Worm (Caenorhabditis elegans) whole organism, young adult: ENCODE data around the gene hcf-1.

Experiments used
- C17E4.6 ChIP-seq: fragments of 200-800 bp; sonication (Bioruptor generic); IDR thresholded peaks from 2 replicates; pipeline ENCODE4 v1.3.6; 2022; ENCODE audit warnings: missing genetic modification reagents, missing genetic modification characterization, missing compliant biosample characterization
- F22D6.2 ChIP-seq: sonication (generic microtip); optimal IDR thresholded peaks from 2 replicates; lab custom pipeline; 2016; ENCODE audit warnings: mild to moderate bottlenecking, missing genetic modification characterization, missing compliant biosample characterization
- F37B4.10 ChIP-seq: fragments of 200-800 bp; sonication (Bioruptor generic); IDR thresholded peaks from 2 replicates; pipeline ENCODE4 v1.3.6; 2022; ENCODE audit warnings: missing genetic modification characterization, missing compliant biosample characterization
- F39B2.1 ChIP-seq: fragments of 200-800 bp; sonication (Bioruptor generic); IDR thresholded peaks from 2 replicates; pipeline ENCODE4 v1.3.6; 2022; ENCODE audit warnings: missing genetic modification reagents, missing genetic modification characterization, missing compliant biosample characterization
- F49E8.2 ChIP-seq: sonication (generic microtip); optimal IDR thresholded peaks from 3 replicates; lab custom pipeline; 2017; ENCODE audit warnings: missing genetic modification characterization, mild to moderate bottlenecking, missing compliant biosample characterization, antibody characterized with exemption, moderate library complexity; ENCODE audit not compliant: insufficient read depth
- F55B11.4 ChIP-seq: sonication (generic microtip); optimal IDR thresholded peaks from 2 replicates; lab custom pipeline; 2016; ENCODE audit warnings: missing compliant biosample characterization, missing genetic modification characterization, borderline replicate concordance; ENCODE audit not compliant: insufficient read depth
- K12H6.12 ChIP-seq: fragments of 200-800 bp; sonication (Bioruptor generic); optimal IDR thresholded peaks from 2 replicates; lab custom pipeline; 2018; ENCODE audit warnings: mild to moderate bottlenecking, missing genetic modification characterization, missing compliant biosample characterization
- T07F8.4 ChIP-seq: sonication (generic microtip); optimal IDR thresholded peaks from 2 replicates; lab custom pipeline; 2016; ENCODE audit warnings: mild to moderate bottlenecking, missing genetic modification characterization, moderate library complexity, missing compliant biosample characterization
- T26A5.8 ChIP-seq: sonication (generic microtip); optimal IDR thresholded peaks from 2 replicates; lab custom pipeline; 2016; ENCODE audit warnings: missing genetic modification characterization, missing compliant biosample characterization
- Y53F4B.3 ChIP-seq: fragments of 200-800 bp; sonication (Bioruptor generic); IDR thresholded peaks from 2 replicates; pipeline ENCODE4 v1.3.6; 2022; ENCODE audit warnings: missing genetic modification reagents, missing genetic modification characterization, missing compliant biosample characterization
- Y67H2A.10 ChIP-seq: fragments of 200-800 bp; sonication (Bioruptor generic); conservative IDR thresholded peaks from 2 replicates; pipeline ENCODE4 v1.3.6; 2022; ENCODE audit warnings: missing genetic modification reagents, missing genetic modification characterization, missing compliant biosample characterization
- aptf-2 ChIP-seq: fragments of 200-800 bp; sonication (Bioruptor generic); conservative IDR thresholded peaks from 2 replicates; pipeline ENCODE4 v1.3.6; 2022; ENCODE audit warnings: missing genetic modification reagents, missing genetic modification characterization, missing compliant biosample characterization
- athp-1 ChIP-seq: sonication (generic microtip); optimal IDR thresholded peaks from 2 replicates; lab custom pipeline; 2017; ENCODE audit warnings: mild to moderate bottlenecking, missing genetic modification characterization, missing compliant biosample characterization
- attf-3 ChIP-seq: fragments of 200-800 bp; sonication (Bioruptor generic); conservative IDR thresholded peaks from 2 replicates; pipeline ENCODE4 v1.3.6; 2022; ENCODE audit warnings: missing genetic modification reagents, missing genetic modification characterization, missing compliant biosample characterization
- attf-6 ChIP-seq: fragments of 200-800 bp; sonication (Bioruptor generic); IDR thresholded peaks from 2 replicates; pipeline ENCODE4 v1.3.6; 2022; ENCODE audit warnings: missing genetic modification reagents, missing genetic modification characterization, missing compliant biosample characterization
- bed-1 ChIP-seq: fragments of 200-800 bp; sonication (Bioruptor generic); IDR thresholded peaks from 2 replicates; pipeline ENCODE4 v1.3.6; 2022; ENCODE audit warnings: missing genetic modification reagents, missing genetic modification characterization, missing compliant biosample characterization
- cebp-2 ChIP-seq: fragments of 200-800 bp; sonication (Bioruptor generic); IDR thresholded peaks from 2 replicates; pipeline ENCODE4 v1.3.6; 2022; ENCODE audit warnings: missing genetic modification characterization, missing compliant biosample characterization
- ceh-100 ChIP-seq: fragments of 200-800 bp; sonication (Bioruptor generic); IDR thresholded peaks from 2 replicates; pipeline ENCODE4 v1.3.6; 2022; ENCODE audit warnings: missing genetic modification reagents, missing genetic modification characterization, missing compliant biosample characterization
- ceh-79 ChIP-seq: sonication (generic microtip); optimal IDR thresholded peaks from 2 replicates; lab custom pipeline; 2017; ENCODE audit warnings: mild to moderate bottlenecking, missing genetic modification characterization, missing compliant biosample characterization
- dox-1 ChIP-seq: fragments of 200-800 bp; sonication (Bioruptor generic); IDR thresholded peaks from 2 replicates; pipeline ENCODE4 v1.3.6; 2022; ENCODE audit warnings: missing genetic modification reagents, missing genetic modification characterization, missing compliant biosample characterization
- dpff-1 ChIP-seq: sonication (generic microtip); optimal IDR thresholded peaks from 2 replicates; lab custom pipeline; 2017; ENCODE audit warnings: mild to moderate bottlenecking, missing genetic modification characterization, missing compliant biosample characterization
- egl-18 ChIP-seq: fragments of 200-800 bp; sonication (Bioruptor generic); IDR thresholded peaks from 2 replicates; pipeline ENCODE4 v1.3.6; 2022; ENCODE audit warnings: missing genetic modification reagents, missing genetic modification characterization, missing compliant biosample characterization
- ekl-4 ChIP-seq: fragments of 200-800 bp; sonication (Bioruptor generic); IDR thresholded peaks from 2 replicates; pipeline ENCODE4 v1.3.6; 2022; ENCODE audit warnings: missing genetic modification reagents, missing genetic modification characterization, missing compliant biosample characterization
- fkh-3 ChIP-seq: sonication (generic microtip); optimal IDR thresholded peaks from 2 replicates; lab custom pipeline; 2016; ENCODE audit warnings: mild to moderate bottlenecking, missing genetic modification characterization, missing compliant biosample characterization
- him-1 ChIP-seq: sonication (generic microtip); optimal IDR thresholded peaks from 2 replicates; lab custom pipeline; 2016; ENCODE audit warnings: missing genotype, missing genetic modification reagents, missing genetic modification characterization, missing compliant biosample characterization
- hmg-20 ChIP-seq: fragments of 200-800 bp; sonication (Bioruptor generic); IDR thresholded peaks from 2 replicates; pipeline ENCODE4 v1.3.6; 2022; ENCODE audit warnings: missing genetic modification reagents, missing genetic modification characterization, missing compliant biosample characterization
- let-607 ChIP-seq, 2 experiments: fragments of 200-800 bp in 1 of 2; sonication (Bioruptor generic) in 1 of 2; sonication (generic microtip) in 1 of 2; optimal IDR thresholded peaks; 2 replicates each; lab custom pipeline; 2016 to 2018; ENCODE audit warnings: mild to moderate bottlenecking in 2 of 2, missing compliant biosample characterization in 2 of 2, missing genetic modification characterization in 2 of 2, moderate library complexity in 2 of 2, missing genotype in 1 of 2
- lin-26 ChIP-seq: fragments of 200-800 bp; sonication (Bioruptor generic); IDR thresholded peaks from 2 replicates; pipeline ENCODE4 v1.3.6; 2022; ENCODE audit warnings: missing genetic modification reagents, missing genetic modification characterization, missing compliant biosample characterization
- lin-54 ChIP-seq: fragments of 200-800 bp; sonication (Bioruptor generic); optimal IDR thresholded peaks from 2 replicates; lab custom pipeline; 2018; ENCODE audit warnings: mild to moderate bottlenecking, missing genetic modification characterization, missing compliant biosample characterization
- lsl-1 ChIP-seq: fragments of 200-800 bp; sonication (Bioruptor generic); optimal IDR thresholded peaks from 2 replicates; lab custom pipeline; 2018; ENCODE audit warnings: mild to moderate bottlenecking, missing genetic modification characterization, moderate library complexity, missing compliant biosample characterization
- madf-10 ChIP-seq: sonication (generic microtip); optimal IDR thresholded peaks from 2 replicates; lab custom pipeline; 2016; ENCODE audit warnings: mild to moderate bottlenecking, missing genetic modification characterization, missing compliant biosample characterization
- madf-3 ChIP-seq: fragments of 200-800 bp; sonication (Bioruptor generic); IDR thresholded peaks from 2 replicates; pipeline ENCODE4 v1.3.6; 2022; ENCODE audit warnings: missing genetic modification reagents, missing genetic modification characterization, missing compliant biosample characterization
- mel-28 ChIP-seq: sonication (generic microtip); optimal IDR thresholded peaks from 2 replicates; lab custom pipeline; 2016; ENCODE audit warnings: borderline replicate concordance, mild to moderate bottlenecking, missing genetic modification characterization, missing compliant biosample characterization
- mxl-1 ChIP-seq: sonication (generic microtip); optimal IDR thresholded peaks from 2 replicates; lab custom pipeline; 2016; ENCODE audit warnings: missing genetic modification characterization, missing compliant biosample characterization
- nfya-1 ChIP-seq: sonication (generic microtip); optimal IDR thresholded peaks from 2 replicates; lab custom pipeline; 2017; ENCODE audit warnings: antibody characterized with exemption, missing compliant biosample characterization, missing genetic modification characterization, borderline replicate concordance; ENCODE audit not compliant: insufficient read depth
- nfyb-1 ChIP-seq: fragments of 200-800 bp; sonication (Bioruptor generic); IDR thresholded peaks from 2 replicates; pipeline ENCODE4 v1.3.6; 2022; ENCODE audit warnings: missing genetic modification reagents, missing genetic modification characterization, missing compliant biosample characterization
- nhr-120 ChIP-seq: fragments of 200-800 bp; sonication (Bioruptor generic); IDR thresholded peaks from 2 replicates; pipeline ENCODE4 v1.3.6; 2022; ENCODE audit warnings: missing genetic modification characterization, missing compliant biosample characterization
- nhr-80 ChIP-seq: sonication (generic microtip); optimal IDR thresholded peaks from 2 replicates; lab custom pipeline; 2016; ENCODE audit warnings: missing genetic modification characterization, missing compliant biosample characterization
- rcor-1 ChIP-seq: fragments of 200-800 bp; sonication (Bioruptor generic); IDR thresholded peaks from 2 replicates; pipeline ENCODE4 v1.3.6; 2022; ENCODE audit warnings: missing genetic modification reagents, missing genetic modification characterization, missing compliant biosample characterization
- tbp1 ChIP-seq: fragments of 200-800 bp; sonication (Bioruptor generic); optimal IDR thresholded peaks from 2 replicates; lab custom pipeline; 2018; ENCODE audit warnings: mild to moderate bottlenecking, missing genetic modification characterization, missing compliant biosample characterization
- tlf-1 ChIP-seq: fragments of 200-800 bp; sonication (Bioruptor generic); optimal IDR thresholded peaks from 2 replicates; lab custom pipeline; 2018; ENCODE audit warnings: mild to moderate bottlenecking, missing genetic modification characterization, missing compliant biosample characterization
- unc-130 ChIP-seq: sonication (generic microtip); optimal IDR thresholded peaks from 2 replicates; lab custom pipeline; 2016; ENCODE audit warnings: missing genetic modification reagents, missing genetic modification characterization, missing compliant biosample characterization
- unc-62 ChIP-seq: fragments of 150-350 bp; optimal IDR thresholded peaks from 2 replicates; lab custom pipeline; 2014; ENCODE audit warnings: missing biosample characterization, missing genetic modification reagents, missing genetic modification characterization
- zfh-2 ChIP-seq: fragments of 200-800 bp; sonication (Bioruptor generic); conservative IDR thresholded peaks from 2 replicates; pipeline ENCODE4 v1.3.6; 2022; ENCODE audit warnings: missing genetic modification reagents, missing genetic modification characterization, missing compliant biosample characterization
- ztf-18 ChIP-seq: sonication (generic microtip); optimal IDR thresholded peaks from 2 replicates; lab custom pipeline; 2016; ENCODE audit warnings: missing genotype, mild to moderate bottlenecking, missing genetic modification characterization, missing compliant biosample characterization
- ztf-25 ChIP-seq: fragments of 200-800 bp; sonication (Bioruptor generic); IDR thresholded peaks from 2 replicates; pipeline ENCODE4 v1.3.6; 2022; ENCODE audit warnings: missing genetic modification reagents, missing genetic modification characterization, missing compliant biosample characterization
- ztf-26 ChIP-seq: sonication (generic microtip); optimal IDR thresholded peaks from 2 replicates; lab custom pipeline; 2017; ENCODE audit warnings: missing genetic modification characterization, missing compliant biosample characterization
- ztf-3 ChIP-seq: fragments of 200-800 bp; sonication (Bioruptor generic); optimal IDR thresholded peaks from 2 replicates; lab custom pipeline; 2018; ENCODE audit warnings: mild to moderate bottlenecking, missing genetic modification characterization, missing compliant biosample characterization

Gene hcf-1

DNA sequence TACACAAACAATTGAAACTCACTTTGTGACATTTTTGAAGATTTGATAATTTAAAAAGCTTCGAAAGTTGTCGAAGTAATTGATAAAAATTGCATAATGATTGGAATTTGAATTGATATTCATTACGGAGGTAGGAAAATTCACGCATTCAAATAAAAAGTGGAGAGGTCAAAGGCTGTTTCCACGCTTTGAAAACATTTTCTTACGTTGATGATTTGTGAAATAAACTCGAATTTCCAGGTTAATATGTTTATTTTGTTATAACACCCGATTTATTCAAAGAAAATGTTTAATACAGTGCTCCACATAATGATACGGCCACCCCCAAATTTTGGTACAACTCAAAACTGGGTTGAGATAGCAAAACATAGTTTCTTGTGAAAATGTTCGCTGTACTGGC is 29.2 kb upstream of the hcf-1 start, which contains the start of gene C33H5.16:
Gene C33H5.16, minus strand, starts transcription at position 101 of the 400 bp plus-strand sequence.
- no peak for TF ChIP-seq bed-1
- TF ChIP-seq ztf-3: no peak
- TF ChIP-seq mxl-1 (tag; lab: Kevin White, UChicago): no peak
- no peak for TF ChIP-seq unc-62 (GFP tag; lab: Kevin White, UChicago)
- TF ChIP-seq madf-3 (GFP tag; lab: Robert Waterston, UW): no peak
- TF ChIP-seq dpff-1 (tag; lab: Kevin White, UChicago): no peak
- TF ChIP-seq Y67H2A.10: no peak
- no peak for TF ChIP-seq nhr-80
- no peak for TF ChIP-seq egl-18 (GFP tag; lab: Robert Waterston, UW)
- TF ChIP-seq cebp-2 (GFP tag; lab: Robert Waterston, UW): no peak
- TF ChIP-seq him-1: no peak
- TF ChIP-seq attf-6 (GFP tag; lab: Robert Waterston, UW): no peak
- no peak for TF ChIP-seq K12H6.12 (tag; lab: Kevin White, UChicago)
- TF ChIP-seq attf-3 (GFP tag; lab: Robert Waterston, UW): no peak
- TF ChIP-seq F55B11.4 (tag; lab: Kevin White, UChicago): no peak
- TF ChIP-seq zfh-2 (GFP tag; lab: Robert Waterston, UW): no peak
- no peak for TF ChIP-seq lsl-1 (GFP tag; lab: Kevin White, UChicago)
- TF ChIP-seq rcor-1: no peak
- TF ChIP-seq tbp1: no peak

DNA sequence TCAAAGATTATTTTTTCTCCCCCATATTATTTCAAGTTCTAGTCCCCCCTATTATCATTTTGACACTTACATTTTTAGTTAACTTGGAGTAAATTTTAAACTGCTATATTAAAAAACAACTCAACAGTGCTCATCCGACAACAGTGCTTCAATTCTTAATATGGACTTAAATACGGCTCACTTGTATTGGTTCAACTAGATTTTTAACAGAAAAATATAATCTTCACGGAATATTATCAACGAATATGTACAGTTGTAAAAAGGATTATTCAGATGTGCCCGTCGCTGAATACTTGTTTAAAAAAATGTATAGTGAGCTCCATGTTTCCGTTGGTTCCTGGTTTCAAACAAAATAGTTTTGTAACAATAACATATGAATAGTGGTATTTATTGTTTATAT is 26.3 kb upstream of the hcf-1 start:
- TF ChIP-seq hmg-20 (peak; percentile 32; the same call in 1 of the 2 replicates), ceh-79 (tag; lab: Kevin White, UChicago) (no peak), madf-10 (no peak), lsl-1 (GFP tag; lab: Kevin White, UChicago) (peak; percentile 3), mel-28 (tag; lab: Kevin White, UChicago) (no peak), attf-3 (GFP tag; lab: Robert Waterston, UW) (no peak), F37B4.10 (no peak), Y67H2A.10 (no peak), C17E4.6 (GFP tag; lab: Robert Waterston, UW) (peak; percentile 74), ztf-25 (GFP tag; lab: Robert Waterston, UW) (no peak), fkh-3 (tag; lab: Kevin White, UChicago) (peak; percentile 65), nfya-1 (no peak), tlf-1 (GFP tag; lab: Kevin White, UChicago) (peak; percentile 43), aptf-2 (GFP tag; lab: Robert Waterston, UW) (no peak), ztf-18 (no peak), Y53F4B.3 (no peak), unc-130 (GFP tag; lab: Kevin White, UChicago) (peak; percentile 63), bed-1 (no peak), let-607 (tag; optimal IDR thresholded peaks at IDR 0.05; lab: Kevin White, UChicago) (no peak), T26A5.8 (peak; percentile 20), nfyb-1 (no peak), lin-26 (peak; percentile 66), dox-1 (GFP tag; lab: Robert Waterston, UW) (no peak), T07F8.4 (tag; lab: Kevin White, UChicago) (no peak), ekl-4 (GFP tag; lab: Robert Waterston, UW) (peak; percentile 82), F49E8.2 (tag; lab: Kevin White, UChicago) (peak; percentile 80), ceh-100 (GFP tag; lab: Robert Waterston, UW) (peak; percentile 48), nhr-120 (GFP tag; lab: Robert Waterston, UW) (no peak), ztf-3 (no peak), athp-1 (tag; lab: Kevin White, UChicago) (peak; percentile 80), him-1 (peak; percentile 24), attf-6 (GFP tag; lab: Robert Waterston, UW) (peak; percentile 82), lin-54 (GFP tag; lab: Kevin White, UChicago) (no peak), F22D6.2 (no peak), ztf-26 (tag; lab: Kevin White, UChicago) (no peak), F39B2.1 (GFP tag; lab: Robert Waterston, UW) (no peak; the same call in 1 of the 2 replicates), nhr-80 (no peak)
